Fruit fly (Drosophila melanogaster): ENCODE results near the gene dsd.

DNA sequence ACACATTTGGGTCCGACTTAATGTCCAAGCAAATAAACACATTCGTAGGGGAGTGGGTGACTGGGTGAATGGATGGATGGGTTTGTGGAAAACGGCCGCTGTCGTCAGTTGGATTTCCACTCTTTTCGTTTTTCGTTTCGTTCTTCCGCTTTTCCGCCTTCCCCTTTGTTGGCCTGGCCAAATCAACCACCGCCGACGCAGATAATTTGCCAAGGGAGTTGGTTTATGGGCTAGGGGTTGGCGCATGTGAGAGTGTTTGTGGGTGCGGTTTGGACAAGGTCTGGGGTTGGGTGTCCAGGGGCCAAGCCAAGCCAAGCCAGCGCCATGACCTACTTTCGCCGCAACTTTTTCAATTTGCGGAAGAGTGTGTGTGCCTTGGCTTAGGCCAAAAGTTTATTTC, 15.8 kb upstream of the dsd start:
- TF ChIP-seq Sin3A (optimal IDR thresholded peaks at IDR 0.05) (no peak), psq (optimal IDR thresholded peaks at IDR 0.05) (no peak)

All from Kc167 (cell line).